ENCODE assay signal across 5 fruit fly cellular contexts in the genomic region with DNA sequence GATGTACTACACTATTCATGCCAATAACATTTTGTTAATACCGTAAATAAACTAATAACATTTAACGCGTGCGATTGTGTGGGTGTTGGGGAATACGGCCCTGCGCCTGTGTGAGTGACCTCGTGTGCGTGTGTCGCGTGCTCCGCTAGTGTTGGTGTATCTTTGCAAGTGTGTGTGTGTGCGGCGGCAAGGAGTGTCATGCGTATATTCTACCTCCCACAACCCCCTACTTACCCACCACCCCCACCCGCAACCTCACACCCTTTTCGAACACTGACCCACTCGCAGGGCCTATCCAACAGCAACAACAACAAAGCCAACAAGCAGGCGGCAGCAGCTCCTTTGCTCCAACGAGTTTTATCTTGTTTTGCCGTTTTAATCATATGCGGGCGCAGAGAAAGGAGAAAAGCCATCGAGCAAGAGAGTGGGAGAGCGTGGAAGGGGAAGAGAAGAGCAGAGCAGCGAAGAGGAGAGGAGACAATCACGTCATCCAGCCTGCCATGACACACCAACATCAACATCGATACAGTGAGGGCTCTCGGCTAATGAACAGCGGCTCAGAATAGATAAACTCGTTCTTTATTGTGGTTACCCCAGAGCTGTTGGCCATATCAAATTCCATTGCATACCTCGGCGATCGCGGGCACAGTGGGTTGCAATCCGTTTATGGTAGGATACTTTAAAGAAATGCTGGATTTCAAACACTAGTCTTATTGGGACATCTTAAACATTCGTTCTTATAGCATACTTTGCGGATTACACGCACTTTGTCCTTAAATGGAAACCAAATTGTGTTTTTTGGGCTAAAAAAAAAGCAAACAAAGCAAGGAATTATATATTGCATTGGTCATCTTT.
TF ChIP-seq lines count a peak whose summit lies in the region.

No protein-coding gene starts in this region.

- TF ChIP-seq CTCF in whole organism, embryonic (GFP tag; optimal IDR thresholded peaks at IDR 0.05; lab: Kevin White, UChicago): no peak

TF ChIP-seq in whole organism, adult, 20 proteins besides CTCF, POLR2A, EP300 and RAD21:
- TF ChIP-seq Crg-1 (GFP tag; optimal IDR thresholded peaks at IDR 0.05; lab: Kevin White, UChicago): no peak
- TF ChIP-seq CG33017 (tag; optimal IDR thresholded peaks at IDR 0.05; lab: Kevin White, UChicago): no peak
- no peak for TF ChIP-seq CG5204 (GFP tag; optimal IDR thresholded peaks at IDR 0.05; lab: Kevin White, UChicago)
- TF ChIP-seq Clk (GFP tag; optimal IDR thresholded peaks at IDR 0.05; lab: Kevin White, UChicago): peak; percentile 15
- no peak for TF ChIP-seq kay (GFP tag; lab: Kevin White, UChicago; ENCODE audit: borderline replicate concordance)
- no peak for TF ChIP-seq Hr96 (GFP tag; optimal IDR thresholded peaks at IDR 0.05; lab: Kevin White, UChicago)
- no peak for TF ChIP-seq CG1620 (GFP tag; optimal IDR thresholded peaks at IDR 0.05; lab: Kevin White, UChicago)
- no peak for TF ChIP-seq CG14711 (tag; optimal IDR thresholded peaks at IDR 0.05; lab: Kevin White, UChicago)
- TF ChIP-seq pad (GFP tag; optimal IDR thresholded peaks at IDR 0.05; lab: Kevin White, UChicago): peak; percentile 79
- no peak for TF ChIP-seq CG12768 (GFP tag; optimal IDR thresholded peaks at IDR 0.05; lab: Kevin White, UChicago)
- no peak for TF ChIP-seq CG7045 (GFP tag; optimal IDR thresholded peaks at IDR 0.05; lab: Kevin White, UChicago)

TF ChIP-seq in whole organism, embryonic, 481 proteins besides CTCF, POLR2A, EP300 and RAD21 (continues in another document):
- TF ChIP-seq pfk (GFP tag; optimal IDR thresholded peaks at IDR 0.05; lab: Kevin White, UChicago) (no peak), gce (GFP tag; IDR thresholded peaks at IDR 0.05; lab: Robert Waterston, UW) (no peak), NFAT (GFP tag; IDR thresholded peaks at IDR 0.05; lab: Robert Waterston, UW) (no peak), jigr1 (GFP tag; IDR thresholded peaks at IDR 0.05; lab: Robert Waterston, UW) (no peak), Hmr (GFP tag; optimal IDR thresholded peaks at IDR 0.05; lab: Kevin White, UChicago) (no peak), ase (GFP tag; IDR thresholded peaks at IDR 0.05; lab: Robert Waterston, UW) (no peak), CG17568 (GFP tag; optimal IDR thresholded peaks at IDR 0.05; lab: Kevin White, UChicago) (no peak), ash1 (GFP tag; optimal IDR thresholded peaks at IDR 0.05; lab: Kevin White, UChicago) (no peak), Asciz (GFP tag; optimal IDR thresholded peaks at IDR 0.05; lab: Kevin White, UChicago) (no peak), Hr3 (GFP tag; optimal IDR thresholded peaks at IDR 0.05; lab: Kevin White, UChicago) (no peak), pzg (GFP tag; optimal IDR thresholded peaks at IDR 0.05; lab: Kevin White, UChicago) (peak; percentile 6), CG2199 (GFP tag; IDR thresholded peaks at IDR 0.05; lab: Robert Waterston, UW) (0 out of 3 replicates have a peak, but pooled peaks have one; percentile 47), CG17829 (tag; optimal IDR thresholded peaks at IDR 0.05; lab: Kevin White, UChicago) (no peak), Bdp1 (GFP tag; optimal IDR thresholded peaks at IDR 0.05; lab: Kevin White, UChicago) (no peak), Gsc (GFP tag; IDR thresholded peaks at IDR 0.05; lab: Robert Waterston, UW) (no peak), aop (GFP tag; IDR thresholded peaks at IDR 0.05; lab: Robert Waterston, UW) (no peak), kah (GFP tag; optimal IDR thresholded peaks at IDR 0.05; lab: Kevin White, UChicago) (no peak), ftz-f1 (GFP tag; optimal IDR thresholded peaks at IDR 0.05; lab: Kevin White, UChicago) (no peak), p53 (GFP tag; optimal IDR thresholded peaks at IDR 0.05; lab: Kevin White, UChicago) (no peak)

TF ChIP-seq in whole organism, prepupa, 60 proteins besides CTCF, POLR2A, EP300 and RAD21 (continues in another document):
- peak; percentile 6; the same call in 1 of the 3 replicates for TF ChIP-seq eg (GFP tag; IDR thresholded peaks at IDR 0.05; lab: Robert Waterston, UW)
- no peak for TF ChIP-seq Met (GFP tag; optimal IDR thresholded peaks at IDR 0.05; lab: Kevin White, UChicago)
- TF ChIP-seq CG6854 (GFP tag; optimal IDR thresholded peaks at IDR 0.05; lab: Kevin White, UChicago): peak; percentile 4
- no peak for TF ChIP-seq CG11762 (GFP tag; optimal IDR thresholded peaks at IDR 0.05; lab: Kevin White, UChicago; ENCODE audit: insufficient read depth)
- no peak for TF ChIP-seq topi (GFP tag; optimal IDR thresholded peaks at IDR 0.05; lab: Kevin White, UChicago)
- no peak for TF ChIP-seq Lpt (GFP tag; optimal IDR thresholded peaks at IDR 0.05; lab: Kevin White, UChicago)
- peak; percentile 19 for TF ChIP-seq Hr4 (GFP tag; optimal IDR thresholded peaks at IDR 0.05; lab: Kevin White, UChicago)
- no peak for TF ChIP-seq fd85E (GFP tag; optimal IDR thresholded peaks at IDR 0.05; lab: Kevin White, UChicago)
- no peak for TF ChIP-seq net (GFP tag; optimal IDR thresholded peaks at IDR 0.05; lab: Kevin White, UChicago)
- TF ChIP-seq OdsH (GFP tag; optimal IDR thresholded peaks at IDR 0.05; lab: Kevin White, UChicago): no peak
- no peak for TF ChIP-seq Ets96B (tag; optimal IDR thresholded peaks at IDR 0.05; lab: Kevin White, UChicago)
- peak; percentile 9 for TF ChIP-seq Hr39 (GFP tag; optimal IDR thresholded peaks at IDR 0.05; lab: Kevin White, UChicago)
- TF ChIP-seq spab (GFP tag; optimal IDR thresholded peaks at IDR 0.05; lab: Kevin White, UChicago): no peak
- TF ChIP-seq ss (GFP tag; optimal IDR thresholded peaks at IDR 0.05; lab: Kevin White, UChicago): peak in 1 of 2 experiments; percentile 30
- TF ChIP-seq Eip78C (GFP tag; lab: Kevin White, UChicago): no peak
- TF ChIP-seq Eip93F (GFP tag; optimal IDR thresholded peaks at IDR 0.05; lab: Kevin White, UChicago): no peak
- peak; percentile 26 for TF ChIP-seq vri (GFP tag; optimal IDR thresholded peaks at IDR 0.05; lab: Kevin White, UChicago)
- TF ChIP-seq Hr38 (GFP tag; optimal IDR thresholded peaks at IDR 0.05; lab: Kevin White, UChicago): no peak
- TF ChIP-seq fd59A (GFP tag; optimal IDR thresholded peaks at IDR 0.05; lab: Kevin White, UChicago): peak; percentile 6

TF ChIP-seq in whole organism, pupa, 21 proteins besides CTCF, POLR2A, EP300 and RAD21:
- no peak for TF ChIP-seq Ets98B (GFP tag; IDR thresholded peaks at IDR 0.05; lab: Robert Waterston, UW)
- TF ChIP-seq CG10348 (GFP tag; IDR thresholded peaks at IDR 0.05; lab: Robert Waterston, UW): no peak
- TF ChIP-seq CG9948 (tag; optimal IDR thresholded peaks at IDR 0.05; lab: Kevin White, UChicago): no peak
- TF ChIP-seq D1 (tag; optimal IDR thresholded peaks at IDR 0.05; lab: Kevin White, UChicago): no peak
- peak; percentile 27 for TF ChIP-seq CG13204 (GFP tag; optimal IDR thresholded peaks at IDR 0.05; lab: Kevin White, UChicago)
- peak; percentile 48 for TF ChIP-seq EcR (GFP tag; optimal IDR thresholded peaks at IDR 0.05; lab: Kevin White, UChicago)
- TF ChIP-seq Pif1B (GFP tag; optimal IDR thresholded peaks at IDR 0.05; lab: Kevin White, UChicago): no peak
- no peak for TF ChIP-seq Pif1A (GFP tag; optimal IDR thresholded peaks at IDR 0.05; lab: Kevin White, UChicago)
- TF ChIP-seq CG4496 (GFP tag; IDR thresholded peaks at IDR 0.05; lab: Robert Waterston, UW): no peak
- TF ChIP-seq fd96Ca (GFP tag; IDR thresholded peaks at IDR 0.05; lab: Robert Waterston, UW): 0 out of 3 replicates have a peak, but pooled peaks have one; percentile 19
- peak; percentile 4 for TF ChIP-seq CG8301 (tag; optimal IDR thresholded peaks at IDR 0.05; lab: Kevin White, UChicago)
- TF ChIP-seq CG14655 (GFP tag; optimal IDR thresholded peaks at IDR 0.05; lab: Kevin White, UChicago): peak; percentile 23
- no peak for TF ChIP-seq gl (tag; optimal IDR thresholded peaks at IDR 0.05; lab: Kevin White, UChicago)
- no peak for TF ChIP-seq CG32121 (GFP tag; IDR thresholded peaks at IDR 0.05; lab: Robert Waterston, UW)
- TF ChIP-seq CG34367 (tag; optimal IDR thresholded peaks at IDR 0.05; lab: Kevin White, UChicago): no peak
- TF ChIP-seq Snoo (tag; optimal IDR thresholded peaks at IDR 0.05; lab: Kevin White, UChicago): no peak

TF ChIP-seq in whole organism, wandering third instar larva, 38 proteins besides CTCF, POLR2A, EP300 and RAD21:
- TF ChIP-seq woc (GFP tag; optimal IDR thresholded peaks at IDR 0.05; lab: Kevin White, UChicago): peak; percentile 14
- peak in 1 of 2 experiments; percentile 16 for TF ChIP-seq foxo (GFP tag; optimal IDR thresholded peaks at IDR 0.05; lab: Kevin White, UChicago)
- peak; percentile 29 for TF ChIP-seq Dif (GFP tag; optimal IDR thresholded peaks at IDR 0.05; lab: Kevin White, UChicago; ENCODE audit: partially characterized antibody)
- TF ChIP-seq Hr78 (GFP tag; optimal IDR thresholded peaks at IDR 0.05; lab: Kevin White, UChicago): no peak
- TF ChIP-seq dl (GFP tag; optimal IDR thresholded peaks at IDR 0.05; lab: Kevin White, UChicago; ENCODE audit: insufficient read depth in 1 of 2, partially characterized antibody in 2 of 2): peak in 1 of 2 experiments; percentile 39
- TF ChIP-seq tai (GFP tag; optimal IDR thresholded peaks at IDR 0.05; lab: Kevin White, UChicago): no peak
- no peak for TF ChIP-seq Jra (GFP tag; optimal IDR thresholded peaks at IDR 0.05; lab: Kevin White, UChicago)
- TF ChIP-seq h (GFP tag; optimal IDR thresholded peaks at IDR 0.05; lab: Kevin White, UChicago): peak; percentile 13
- TF ChIP-seq CG9705 (GFP tag; optimal IDR thresholded peaks at IDR 0.05; lab: Kevin White, UChicago): no peak
- TF ChIP-seq br (GFP tag; optimal IDR thresholded peaks at IDR 0.05; lab: Kevin White, UChicago): peak; percentile 6
- peak; percentile 8 for TF ChIP-seq fru (GFP tag; optimal IDR thresholded peaks at IDR 0.05; lab: Kevin White, UChicago)
- peak; percentile 59 for TF ChIP-seq N (GFP tag; optimal IDR thresholded peaks at IDR 0.05; lab: Kevin White, UChicago)
- TF ChIP-seq ey (GFP tag; optimal IDR thresholded peaks at IDR 0.05; lab: Kevin White, UChicago): peak; percentile 12
